Fruit fly (Drosophila melanogaster): ENCODE results near the gene Ance-3.

DNA sequence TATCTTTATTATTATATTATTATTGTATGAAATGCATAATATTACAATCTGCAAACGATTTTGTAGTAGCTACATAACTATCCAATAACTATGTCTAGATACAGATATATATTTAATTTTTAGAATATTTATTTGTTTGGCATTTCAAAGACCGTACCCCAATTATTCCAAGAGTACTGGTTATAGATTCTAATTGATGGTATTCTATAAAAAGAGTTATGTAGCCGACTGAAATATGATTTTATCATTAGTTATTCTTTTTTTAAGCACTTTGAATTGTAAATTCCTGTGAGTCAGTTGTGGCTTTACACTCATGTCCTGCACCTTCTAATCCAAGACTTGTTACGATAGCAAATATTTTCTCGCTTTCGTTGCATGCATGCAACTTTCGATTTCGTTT, 11.2 kb downstream of the Ance-3 start:
- TF ChIP-seq tna (GFP tag; IDR thresholded peaks at IDR 0.05; ENCODE audit: partially characterized antibody) (no peak), CG6765 (GFP tag; optimal IDR thresholded peaks at IDR 0.05) (no peak), CG8388 (GFP tag; optimal IDR thresholded peaks at IDR 0.05) (no peak), amos (GFP tag; IDR thresholded peaks at IDR 0.05; ENCODE audit: partially characterized antibody) (no peak), Drgx (GFP tag; IDR thresholded peaks at IDR 0.05) (no peak)

Measured in whole organism, embryonic.